Worm (Caenorhabditis elegans): ENCODE measurements around the gene maa-1.
"Not testable (repeated sequence)": the region's sequence is repeated elsewhere in the genome, so short reads cannot be mapped to it uniquely, and the experiment has no call there.

Gene maa-1

ce11 chrIII:11789480-11789879 lies 32.8 kb downstream of the maa-1 start:
- no peak for TF ChIP-seq unc-98 (GFP tag; IDR thresholded peaks at IDR 0.05)
- no peak for TF ChIP-seq unc-62 (GFP tag; optimal IDR thresholded peaks at IDR 0.05)
- TF ChIP-seq ceh-63 (GFP tag; optimal IDR thresholded peaks at IDR 0.05): no peak
- TF ChIP-seq Y116A8C.19 (tag; optimal IDR thresholded peaks at IDR 0.05; ENCODE audit: borderline replicate concordance): no peak
- TF ChIP-seq fkh-8 (tag; optimal IDR thresholded peaks at IDR 0.05): no peak
- no peak for TF ChIP-seq ztf-11 (tag; optimal IDR thresholded peaks at IDR 0.05)
- no peak for TF ChIP-seq swsn-7 (tag; optimal IDR thresholded peaks at IDR 0.05)
- no peak for TF ChIP-seq fkh-4 (tag; optimal IDR thresholded peaks at IDR 0.05; ENCODE audit: borderline replicate concordance)
- no peak for TF ChIP-seq skn-1 (tag; optimal IDR thresholded peaks at IDR 0.05)
- no peak for TF ChIP-seq rnt-1 (tag; optimal IDR thresholded peaks at IDR 0.05)
- TF ChIP-seq grh-1 (GFP tag; IDR thresholded peaks at IDR 0.05): no peak
- TF ChIP-seq pag-3 (tag; optimal IDR thresholded peaks at IDR 0.05; ENCODE audit: borderline replicate concordance, insufficient read depth): no peak
- TF ChIP-seq alr-1 (tag; optimal IDR thresholded peaks at IDR 0.05; ENCODE audit: borderline replicate concordance): no peak
- no peak for TF ChIP-seq snpc-4 (tag; optimal IDR thresholded peaks at IDR 0.05)
- no peak for TF ChIP-seq xbp-1 (tag; optimal IDR thresholded peaks at IDR 0.05)
- no peak for TF ChIP-seq sox-4 (tag; optimal IDR thresholded peaks at IDR 0.05)
- no peak for TF ChIP-seq sptf-1 (tag; optimal IDR thresholded peaks at IDR 0.05)
- no peak for TF ChIP-seq unc-130 (tag; optimal IDR thresholded peaks at IDR 0.05)

- not testable (repeated sequence) for TF ChIP-seq swsn-7, skn-1, nhr-47 (tag; optimal IDR thresholded peaks at IDR 0.05)
These were observed 35.0 kb downstream of the maa-1 start, which contains the start of gene C24H11.1 for ce11 chrIII:11787376-11787775. Gene C24H11.1 (plus strand): TSS chrIII:11787676.

- TF ChIP-seq skn-1 (tag; optimal IDR thresholded peaks at IDR 0.05) (no peak), blmp-1 (tag; optimal IDR thresholded peaks at IDR 0.05) (no peak), fkh-4 (tag; optimal IDR thresholded peaks at IDR 0.05; ENCODE audit: borderline replicate concordance) (no peak), nhr-90 (tag; optimal IDR thresholded peaks at IDR 0.05; ENCODE audit: poor library complexity) (no peak), ama-1 (optimal IDR thresholded peaks at IDR 0.05) (no peak), mep-1 (tag; optimal IDR thresholded peaks at IDR 0.05) (no peak)
These were observed 36.4 kb downstream of the maa-1 start, which contains the start of gene tbx-38 for ce11 chrIII:11785961-11786360. Gene tbx-38 (minus strand): TSS chrIII:11786061.

DNA sequence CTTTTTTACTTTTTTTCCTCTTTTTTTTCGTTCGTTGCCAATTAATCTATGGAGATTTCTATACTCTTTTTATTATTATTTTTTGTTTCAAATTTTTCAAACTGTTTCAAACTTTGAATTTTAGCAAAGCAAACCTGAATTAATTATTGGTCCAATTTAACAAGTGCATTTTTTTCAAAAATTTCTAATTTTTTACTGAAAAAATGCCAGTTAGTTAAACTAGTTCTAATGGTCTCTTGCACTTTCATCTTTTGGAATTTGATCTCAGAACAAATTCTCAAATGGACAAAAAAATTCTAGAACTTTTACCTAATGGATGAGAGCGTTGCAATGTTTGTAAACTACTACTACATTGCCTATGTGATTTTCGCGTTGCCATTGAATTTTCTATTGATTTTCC lies 40.5 kb downstream of the maa-1 start, which contains the start of gene srd-74:
srd-74 (plus strand) TSS at position 301 of the 400 bp plus-strand sequence.
- no peak for TF ChIP-seq blmp-1 (tag; optimal IDR thresholded peaks at IDR 0.05)

DNA sequence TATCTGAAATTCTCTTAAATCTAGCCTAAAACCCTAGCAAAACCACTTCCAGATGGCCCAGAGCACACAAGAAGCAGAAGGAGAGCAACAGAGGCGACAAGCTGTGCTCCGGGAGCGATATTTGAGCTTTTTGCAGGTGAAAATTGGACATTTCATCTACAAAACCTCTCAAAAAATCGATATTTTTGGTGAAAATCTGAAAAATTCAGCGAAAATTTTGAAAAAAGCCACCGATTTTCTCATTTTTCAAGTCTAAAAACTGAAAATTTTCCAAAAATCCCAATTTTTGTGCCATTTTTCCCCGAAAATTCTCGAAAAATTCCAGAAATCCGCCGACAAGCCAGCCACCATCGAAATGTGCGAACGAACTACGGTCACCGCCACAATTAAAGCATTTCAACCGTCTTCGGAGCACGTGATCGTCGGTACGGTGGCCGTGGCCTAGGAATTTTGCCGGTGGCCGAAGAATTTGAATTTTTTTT lies 42.1 kb downstream of the maa-1 start, which contains the start of gene C24H11.5:
C24H11.5 (plus strand) TSS at position 51 of the 482 bp plus-strand sequence.
- no peak for TF ChIP-seq sox-4 (tag; optimal IDR thresholded peaks at IDR 0.05)
- no peak for TF ChIP-seq lin-15B (tag; optimal IDR thresholded peaks at IDR 0.05)
- no peak for TF ChIP-seq dpl-1 (GFP tag; optimal IDR thresholded peaks at IDR 0.05)
- no peak for TF ChIP-seq ztf-11 (tag; optimal IDR thresholded peaks at IDR 0.05)
- no peak for TF ChIP-seq efl-1 (optimal IDR thresholded peaks at IDR 0.05)
- TF ChIP-seq efl-1 (GFP tag; optimal IDR thresholded peaks at IDR 0.05 in 1 of 2): peak in 1 of 2 experiments; percentile 73

- TF ChIP-seq snu-23 (GFP tag; optimal IDR thresholded peaks at IDR 0.05): no peak
- TF ChIP-seq skn-1 (tag; optimal IDR thresholded peaks at IDR 0.05): no peak
- no peak for TF ChIP-seq fkh-4 (tag; optimal IDR thresholded peaks at IDR 0.05; ENCODE audit: borderline replicate concordance)
- TF ChIP-seq ceh-88 (GFP tag; IDR thresholded peaks at IDR 0.05): no peak
- no peak for TF ChIP-seq vab-15 (tag; optimal IDR thresholded peaks at IDR 0.05)
- TF ChIP-seq fos-1 (tag; optimal IDR thresholded peaks at IDR 0.05): no peak
- TF ChIP-seq sox-4 (tag; optimal IDR thresholded peaks at IDR 0.05): no peak
- no peak for TF ChIP-seq mab-9 (GFP tag; IDR thresholded peaks at IDR 0.05)
- no peak for TF ChIP-seq ztf-4 (tag; optimal IDR thresholded peaks at IDR 0.05)
- no peak for TF ChIP-seq fkh-10 (GFP tag; optimal IDR thresholded peaks at IDR 0.05)
- TF ChIP-seq nhr-20 (tag; optimal IDR thresholded peaks at IDR 0.05): no peak
- no peak for TF ChIP-seq ceh-8 (GFP tag; optimal IDR thresholded peaks at IDR 0.05)
- TF ChIP-seq F16B12.6 (tag; optimal IDR thresholded peaks at IDR 0.05): no peak
- no peak for TF ChIP-seq efl-1 (optimal IDR thresholded peaks at IDR 0.05)
- no peak for TF ChIP-seq efl-1 (GFP tag; optimal IDR thresholded peaks at IDR 0.05 in 1 of 2)
- no peak for TF ChIP-seq C16A3.4 (tag; optimal IDR thresholded peaks at IDR 0.05)
These were observed 45.0 kb downstream of the maa-1 start, which contains the start of gene mdt-21 for ce11 chrIII:11777321-11777720. Gene mdt-21 (plus strand): TSS chrIII:11777621.

Data from whole organism, L1 larva.